Worm (Caenorhabditis elegans) whole organism, early embryonic: ENCODE results near the gene imp-2.
A peak's percentile ranks its signal among the peaks of the same experiment; 100 is the strongest.

Source experiments
- B0310.2 ChIP-seq: sonication (generic microtip); optimal IDR thresholded peaks from 2 replicates; lab custom pipeline; 2016; ENCODE audit warnings: mild to moderate bottlenecking, missing genetic modification characterization, missing compliant biosample characterization
- F13C5.2 ChIP-seq: sonication (generic microtip); optimal IDR thresholded peaks from 2 replicates; lab custom pipeline; 2017; ENCODE audit warnings: mild to moderate bottlenecking, missing genetic modification characterization, inconsistent platforms, missing compliant biosample characterization
- ama-1 ChIP-seq: fragments of 150-350 bp; optimal IDR thresholded peaks from 2 replicates; lab custom pipeline; 2014
- ceh-13 ChIP-seq: fragments of 200-800 bp; sonication (Bioruptor generic); optimal IDR thresholded peaks from 2 replicates; lab custom pipeline; 2018; ENCODE audit warnings: mild to moderate bottlenecking, missing genetic modification characterization, missing compliant biosample characterization
- ceh-36 ChIP-seq: sonication (generic microtip); optimal IDR thresholded peaks from 2 replicates; lab custom pipeline; 2016; ENCODE audit warnings: missing genetic modification characterization, inconsistent platforms, missing compliant biosample characterization
- ets-7 ChIP-seq: sonication (generic microtip); optimal IDR thresholded peaks from 2 replicates; lab custom pipeline; 2016; ENCODE audit warnings: missing genotype, missing genetic modification characterization, missing compliant biosample characterization
- hmbx-1 ChIP-seq: sonication (generic microtip); optimal IDR thresholded peaks from 2 replicates; lab custom pipeline; 2016; ENCODE audit warnings: mild to moderate bottlenecking, missing genetic modification characterization, missing compliant biosample characterization
- hmg-4 ChIP-seq: fragments of 200-800 bp; sonication (Bioruptor generic); optimal IDR thresholded peaks from 2 replicates; lab custom pipeline; 2018; ENCODE audit warnings: mild to moderate bottlenecking, missing genetic modification characterization, missing compliant biosample characterization
- hnd-1 ChIP-seq: sonication (generic microtip); optimal IDR thresholded peaks from 2 replicates; lab custom pipeline; 2016; ENCODE audit warnings: missing genetic modification characterization, missing compliant biosample characterization
- pes-1 ChIP-seq: fragments of 200-800 bp; sonication (Bioruptor generic); IDR thresholded peaks from 2 replicates; pipeline ENCODE4 v1.3.6; 2022; ENCODE audit warnings: missing genetic modification reagents, missing genetic modification characterization, missing compliant biosample characterization
- scrt-1 ChIP-seq: fragments of 200-800 bp; sonication (Bioruptor generic); IDR thresholded peaks from 2 replicates; pipeline ENCODE4 v1.3.6; 2022; ENCODE audit warnings: missing genetic modification characterization, missing compliant biosample characterization
- tbx-11 ChIP-seq: fragments of 200-800 bp; sonication (Bioruptor generic); IDR thresholded peaks from 2 replicates; pipeline ENCODE4 v1.3.6; 2022; ENCODE audit warnings: missing genetic modification characterization, missing compliant biosample characterization
- tbx-37 ChIP-seq: fragments of 200-800 bp; sonication (Bioruptor generic); conservative IDR thresholded peaks from 2 replicates; pipeline ENCODE4 v1.3.6; 2022; ENCODE audit warnings: missing genetic modification reagents, missing genetic modification characterization, missing compliant biosample characterization
- tra-4 ChIP-seq: sonication (generic microtip); optimal IDR thresholded peaks from 2 replicates; lab custom pipeline; 2017; ENCODE audit warnings: missing genetic modification characterization, missing compliant biosample characterization

imp-2 gene

ce11 chrIV:11082789-11083235, 35.9 kb downstream of the imp-2 start:
- peak; percentile 51 for TF ChIP-seq hmg-4 (GFP tag; lab: Kevin White, UChicago)
- TF ChIP-seq ceh-36 (tag; lab: Kevin White, UChicago) = no peak
- no peak for TF ChIP-seq ceh-13 (GFP tag; lab: Kevin White, UChicago)
- 0 out of 2 replicates have a peak, but pooled peaks have one; percentile 9 for TF ChIP-seq tbx-37 (GFP tag; lab: Robert Waterston, UW)
- TF ChIP-seq F13C5.2 = peak; percentile 80
- no peak for TF ChIP-seq ets-7 (tag; lab: Kevin White, UChicago)

ce11 chrIV:11082153-11082552, 36.5 kb downstream of the imp-2 start, which contains the start of gene let-70:
let-70 (minus strand) TSS chrIV:11082253.
- TF ChIP-seq hnd-1 (tag; lab: Kevin White, UChicago) = no peak
- no peak for TF ChIP-seq ama-1 (lab: Kevin White, UChicago)

ce11 chrIV:11080823-11081285, 37.8 kb downstream of the imp-2 start, which contains the start of gene atg-7:
atg-7 (minus strand) TSS chrIV:11081055.
- TF ChIP-seq ceh-13 (GFP tag; lab: Kevin White, UChicago) = no peak

- no peak for TF ChIP-seq ceh-36 (tag; lab: Kevin White, UChicago)
- no peak for TF ChIP-seq F13C5.2
- TF ChIP-seq tbx-11 (GFP tag; lab: Robert Waterston, UW) = no peak
- TF ChIP-seq pes-1 = no peak
Measured at ce11 chrIV:11078482-11078881, 40.2 kb downstream of the imp-2 start, which contains the start of gene Y5F2A.4. Y5F2A.4 (minus strand) TSS chrIV:11078582.

- peak; percentile 29 for TF ChIP-seq hnd-1 (tag; lab: Kevin White, UChicago)
Measured at ce11 chrIV:11070895-11071294, 47.8 kb downstream of the imp-2 start.

- TF ChIP-seq hmbx-1 (no peak), ets-7 (tag; lab: Kevin White, UChicago) (no peak), tbx-37 (GFP tag; lab: Robert Waterston, UW) (no peak), scrt-1 (no peak)
Measured at ce11 chrIV:11068314-11068713, 50.4 kb downstream of the imp-2 start.

- TF ChIP-seq tbx-11 (GFP tag; lab: Robert Waterston, UW) (no peak), ceh-36 (tag; lab: Kevin White, UChicago) (no peak), hmg-4 (GFP tag; lab: Kevin White, UChicago) (no peak), B0310.2 (no peak), hnd-1 (tag; lab: Kevin White, UChicago) (no peak), ets-7 (tag; lab: Kevin White, UChicago) (no peak), hmbx-1 (no peak), F13C5.2 (no peak), tra-4 (no peak), tbx-37 (GFP tag; lab: Robert Waterston, UW) (no peak)
Measured at ce11 chrIV:11067003-11067402, 51.7 kb downstream of the imp-2 start, which contains the start of gene ttr-17. ttr-17 (minus strand) TSS chrIV:11067026.
